Fruit fly (Drosophila melanogaster) whole organism, pupa: Measurements from ENCODE around the gene fit.

ENCODE experiments used
- CG12605 ChIP-seq: fragments of 200-800 bp; sonication (Bioruptor generic); IDR thresholded peaks from 2 replicates; pipeline ENCODE4 v1.3.6; 2022; ENCODE audit warnings: missing biosample characterization, missing genetic modification characterization
- CG13204 ChIP-seq: fragments of 200-800 bp; sonication (Bioruptor generic); optimal IDR thresholded peaks from 2 replicates; lab custom pipeline; 2018; ENCODE audit warnings: missing biosample characterization, mild to moderate bottlenecking, missing genetic modification characterization, moderate library complexity
- CG14655 ChIP-seq: fragments of 200-800 bp; sonication (Bioruptor generic); optimal IDR thresholded peaks from 3 replicates; lab custom pipeline; 2017; ENCODE audit warnings: mild to moderate bottlenecking, missing biosample characterization, missing genetic modification reagents, missing genetic modification characterization
- CG32121 ChIP-seq: fragments of 200-800 bp; sonication (Bioruptor generic); IDR thresholded peaks from 2 replicates; pipeline ENCODE4 v1.3.6; 2022; ENCODE audit warnings: missing biosample characterization, missing genetic modification characterization
- Pif1A ChIP-seq: fragments of 200-800 bp; sonication (Bioruptor generic); optimal IDR thresholded peaks from 3 replicates; lab custom pipeline; 2016; ENCODE audit warnings: missing biosample characterization, missing genetic modification characterization

- TF ChIP-seq CG32121 (no peak), Pif1A (GFP tag; lab: Kevin White, UChicago) (no peak), CG12605 (GFP tag; lab: Robert Waterston, UW) (no peak), CG13204 (peak; percentile 0), CG14655 (GFP tag; lab: Kevin White, UChicago) (no peak)
Observed at dm6 chr3R:21889945-21890344, 5.7 kb upstream of the fit start.
